Fruit fly (Drosophila melanogaster): Measurements from ENCODE around the gene Cp7Fb.

Gene Cp7Fb

DNA sequence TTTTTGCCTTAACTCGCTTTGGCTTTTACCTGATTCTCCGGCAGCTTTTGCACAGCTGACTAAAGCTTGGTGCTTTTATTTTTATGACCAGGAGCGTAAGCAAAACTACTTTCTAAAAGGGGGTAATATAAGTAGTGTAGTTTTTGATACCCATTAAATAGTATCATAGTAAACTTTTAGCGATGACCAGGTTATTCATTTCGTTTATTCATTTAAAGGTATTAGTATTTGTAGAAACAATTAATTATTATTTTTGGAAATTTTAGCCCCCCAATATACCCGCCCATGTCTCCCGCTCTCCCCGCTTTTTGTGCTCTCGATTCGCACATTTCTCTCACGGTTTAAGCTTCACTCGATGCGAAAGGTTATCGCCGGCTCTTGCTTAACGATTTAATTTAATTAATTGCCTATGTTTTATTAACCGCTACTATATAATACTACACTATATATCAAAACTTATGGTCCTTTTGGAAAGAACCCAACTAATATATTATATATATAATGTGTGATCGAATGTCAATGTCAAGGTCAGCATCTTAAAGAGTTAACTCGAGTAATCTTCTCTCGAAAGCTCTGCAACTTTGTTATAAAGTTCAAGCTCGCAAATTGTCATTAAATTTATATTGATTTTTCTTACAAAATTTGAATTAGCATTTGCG, 9.1 kb upstream of the Cp7Fb start, which contains the start of gene Sptr (continued):
- peak; percentile 88 for TF ChIP-seq al (GFP tag; IDR thresholded peaks at IDR 0.05)
- TF ChIP-seq cas (GFP tag; IDR thresholded peaks at IDR 0.05): peak; percentile 82
- peak; percentile 64; the same call in 1 of the 2 replicates for TF ChIP-seq CG10321 (GFP tag; IDR thresholded peaks at IDR 0.05)
- peak; percentile 84 for TF ChIP-seq bowl (GFP tag; IDR thresholded peaks at IDR 0.05)
- TF ChIP-seq CG3407 (GFP tag; optimal IDR thresholded peaks at IDR 0.05): peak; percentile 39
- peak; percentile 91 for TF ChIP-seq so (GFP tag; IDR thresholded peaks at IDR 0.05)
- peak; percentile 66; the same call in 1 of the 2 replicates for TF ChIP-seq Poxn (GFP tag; IDR thresholded peaks at IDR 0.05)
- TF ChIP-seq CG9215 (GFP tag; IDR thresholded peaks at IDR 0.05): peak; percentile 86
- TF ChIP-seq CG12769 (tag; optimal IDR thresholded peaks at IDR 0.05): peak; percentile 89
- peak; percentile 58 for TF ChIP-seq Myb (GFP tag; optimal IDR thresholded peaks at IDR 0.05)
- TF ChIP-seq CG1529 (GFP tag; optimal IDR thresholded peaks at IDR 0.05): peak; percentile 57
- peak; percentile 73 for TF ChIP-seq Blimp-1 (GFP tag; optimal IDR thresholded peaks at IDR 0.05)
- peak; percentile 64 for TF ChIP-seq her (GFP tag; optimal IDR thresholded peaks at IDR 0.05)
- peak; percentile 81 for TF ChIP-seq sisA (GFP tag; IDR thresholded peaks at IDR 0.05)
- TF ChIP-seq ind (GFP tag; optimal IDR thresholded peaks at IDR 0.05): peak; percentile 86
- peak; percentile 92 for TF ChIP-seq CG15269 (tag; optimal IDR thresholded peaks at IDR 0.05)
- peak; percentile 69 for TF ChIP-seq Vsx1 (GFP tag; optimal IDR thresholded peaks at IDR 0.05)
- peak; percentile 89 for TF ChIP-seq CG6689 (GFP tag; IDR thresholded peaks at IDR 0.05)
- TF ChIP-seq pho (GFP tag; optimal IDR thresholded peaks at IDR 0.05): peak; percentile 83
- TF ChIP-seq Trl (optimal IDR thresholded peaks at IDR 0.05): peak; percentile 35 to 75
- peak; percentile 59 for TF ChIP-seq Trl (GFP tag; optimal IDR thresholded peaks at IDR 0.05)
- TF ChIP-seq tap (tag; optimal IDR thresholded peaks at IDR 0.05): peak; percentile 86
- TF ChIP-seq Hr39 (optimal IDR thresholded peaks at IDR 0.05): no peak
- TF ChIP-seq CG4282 (GFP tag; optimal IDR thresholded peaks at IDR 0.05): peak; percentile 7
- peak; percentile 60 for TF ChIP-seq Mad (GFP tag; optimal IDR thresholded peaks at IDR 0.05)
- TF ChIP-seq CG11695 (GFP tag; IDR thresholded peaks at IDR 0.05): peak; percentile 93
- peak; percentile 75 to 79 for TF ChIP-seq Pdp1 (GFP tag; optimal IDR thresholded peaks at IDR 0.05)
- TF ChIP-seq CG15073 (GFP tag; optimal IDR thresholded peaks at IDR 0.05): no peak
- TF ChIP-seq CG11504 (tag; optimal IDR thresholded peaks at IDR 0.05): peak; percentile 91
- peak; percentile 82 for TF ChIP-seq salm (tag; optimal IDR thresholded peaks at IDR 0.05)
- TF ChIP-seq slp2 (GFP tag; optimal IDR thresholded peaks at IDR 0.05): peak; percentile 38
- TF ChIP-seq emc (GFP tag; optimal IDR thresholded peaks at IDR 0.05): peak; percentile 61
- TF ChIP-seq CG17802 (tag; optimal IDR thresholded peaks at IDR 0.05): peak; percentile 7
- no peak for TF ChIP-seq dmrt11E (tag; optimal IDR thresholded peaks at IDR 0.05)
- TF ChIP-seq CG4707 (GFP tag; optimal IDR thresholded peaks at IDR 0.05): peak; percentile 23
- TF ChIP-seq HmgD (GFP tag; optimal IDR thresholded peaks at IDR 0.05): no peak
- TF ChIP-seq aop (GFP tag; IDR thresholded peaks at IDR 0.05): peak; percentile 56; the same call in 1 of the 2 replicates
- peak; percentile 13 for TF ChIP-seq CG3065 (GFP tag; optimal IDR thresholded peaks at IDR 0.05)
- TF ChIP-seq ttk (GFP tag; IDR thresholded peaks at IDR 0.05): peak; percentile 82
- TF ChIP-seq dmrt99B (tag; optimal IDR thresholded peaks at IDR 0.05): peak; percentile 92
- TF ChIP-seq en (GFP tag; optimal IDR thresholded peaks at IDR 0.05): peak; percentile 22
- TF ChIP-seq ara (GFP tag; IDR thresholded peaks at IDR 0.05): peak; percentile 80
- TF ChIP-seq CG10209 (GFP tag; optimal IDR thresholded peaks at IDR 0.05): peak; percentile 87
- peak; percentile 87 for TF ChIP-seq E2f1 (GFP tag; IDR thresholded peaks at IDR 0.05)
- TF ChIP-seq CG30431 (GFP tag; optimal IDR thresholded peaks at IDR 0.05): peak; percentile 33
- peak; percentile 37 for TF ChIP-seq Atf-2 (GFP tag; optimal IDR thresholded peaks at IDR 0.05)
- TF ChIP-seq CG13296 (GFP tag; optimal IDR thresholded peaks at IDR 0.05): peak; percentile 93
- peak; percentile 80 for TF ChIP-seq CG2712 (tag; optimal IDR thresholded peaks at IDR 0.05)
- TF ChIP-seq CG14014 (GFP tag; IDR thresholded peaks at IDR 0.05): peak; percentile 92
- no peak for TF ChIP-seq CG33557 (GFP tag; optimal IDR thresholded peaks at IDR 0.05)
- peak; percentile 70 for TF ChIP-seq ERR (GFP tag; optimal IDR thresholded peaks at IDR 0.05)

Measured in whole organism, embryonic.